Worm (Caenorhabditis elegans): Measurements from ENCODE around the gene mua-3.

ce11 chrIII:10126375-10126774 lies 34.1 kb upstream of the mua-3 start:
- TF ChIP-seq ahr-1 (tag; optimal IDR thresholded peaks at IDR 0.05) (no peak), unc-3 (GFP tag; conservative IDR thresholded peaks at IDR 0.05) (no peak), unc-3 (tag; optimal IDR thresholded peaks at IDR 0.05) (no peak), unc-86 (tag; optimal IDR thresholded peaks at IDR 0.05) (no peak), sox-4 (tag; optimal IDR thresholded peaks at IDR 0.05) (no peak), lim-6 (tag; optimal IDR thresholded peaks at IDR 0.05) (no peak), ceh-9 (tag; optimal IDR thresholded peaks at IDR 0.05) (no peak), nfya-1 (tag; optimal IDR thresholded peaks at IDR 0.05) (no peak), pat-9 (tag; optimal IDR thresholded peaks at IDR 0.05) (no peak), dmd-4 (tag; optimal IDR thresholded peaks at IDR 0.05; ENCODE audit: borderline replicate concordance) (no peak), hlh-8 (tag; optimal IDR thresholded peaks at IDR 0.05) (no peak), hlh-15 (tag; optimal IDR thresholded peaks at IDR 0.05) (no peak), ceh-45 (GFP tag; IDR thresholded peaks at IDR 0.05) (no peak), ceh-14 (tag; optimal IDR thresholded peaks at IDR 0.05) (no peak), elt-2 (tag; optimal IDR thresholded peaks at IDR 0.05) (no peak)
